Fruit fly (Drosophila melanogaster): Measurements from ENCODE around the gene CG7071.

dm6 chr3R:22334050-22334449 is 28.4 kb upstream of the CG7071 start, which contains the start of gene CG5391:
- no peak for TF ChIP-seq CG8301 (tag; optimal IDR thresholded peaks at IDR 0.05)
- no peak for TF ChIP-seq EcR (GFP tag; optimal IDR thresholded peaks at IDR 0.05)
- no peak for TF ChIP-seq Pif1B (GFP tag; optimal IDR thresholded peaks at IDR 0.05)
- no peak for TF ChIP-seq D1 (tag; optimal IDR thresholded peaks at IDR 0.05)
- TF ChIP-seq CG17806 (tag; optimal IDR thresholded peaks at IDR 0.05): no peak
- TF ChIP-seq Ets98B (GFP tag; IDR thresholded peaks at IDR 0.05): no peak
- no peak for TF ChIP-seq CG4496 (GFP tag; IDR thresholded peaks at IDR 0.05)
- TF ChIP-seq CG32121 (GFP tag; IDR thresholded peaks at IDR 0.05): no peak

Measured in whole organism, pupa.